Fruit fly (Drosophila melanogaster): Measurements from ENCODE around the gene CG9784.

The CG9784 gene

dm6 chrX:16637106-16637590 lies 38.1 kb upstream of the CG9784 start, which contains the start of gene Rok (continued):
- TF ChIP-seq Doc2 (GFP tag; IDR thresholded peaks at IDR 0.05) (no peak), CG11456 (GFP tag; IDR thresholded peaks at IDR 0.05) (peak; percentile 33; the same call in 1 of the 3 replicates), pzg (GFP tag; optimal IDR thresholded peaks at IDR 0.05) (peak; percentile 80), CG32772 (GFP tag; IDR thresholded peaks at IDR 0.05) (no peak), insv (GFP tag; optimal IDR thresholded peaks at IDR 0.05) (no peak), CG7963 (GFP tag; IDR thresholded peaks at IDR 0.05; ENCODE audit: partially characterized antibody) (peak; percentile 75), inv (GFP tag; IDR thresholded peaks at IDR 0.05; ENCODE audit: partially characterized antibody) (peak; percentile 81), CTCF (GFP tag; optimal IDR thresholded peaks at IDR 0.05) (peak; percentile 93), CkIIα-i1 (GFP tag; IDR thresholded peaks at IDR 0.05) (no peak), crc (GFP tag; optimal IDR thresholded peaks at IDR 0.05) (no peak), Fer3 (tag; optimal IDR thresholded peaks at IDR 0.05) (no peak), Dp (GFP tag; optimal IDR thresholded peaks at IDR 0.05) (peak; percentile 35), aop (GFP tag; IDR thresholded peaks at IDR 0.05) (no peak), Atf6 (GFP tag; IDR thresholded peaks at IDR 0.05) (no peak), amos (GFP tag; IDR thresholded peaks at IDR 0.05; ENCODE audit: partially characterized antibody) (peak; percentile 89), YL-1 (GFP tag; optimal IDR thresholded peaks at IDR 0.05) (peak; percentile 6), prd (optimal IDR thresholded peaks at IDR 0.05) (no peak), prd (GFP tag; IDR thresholded peaks at IDR 0.05) (peak; percentile 3; the same call in 1 of the 3 replicates), chn (GFP tag; optimal IDR thresholded peaks at IDR 0.05) (no peak), Aef1 (GFP tag; IDR thresholded peaks at IDR 0.05) (peak; percentile 18; the same call in 1 of the 3 replicates), MTF-1 (GFP tag; optimal IDR thresholded peaks at IDR 0.05; ENCODE audit: borderline replicate concordance) (no peak), Bgb (GFP tag; IDR thresholded peaks at IDR 0.05; ENCODE audit: partially characterized antibody) (peak; percentile 87), BtbVII (GFP tag; optimal IDR thresholded peaks at IDR 0.05) (no peak), CG11398 (GFP tag; optimal IDR thresholded peaks at IDR 0.05) (no peak), CG17361 (GFP tag; IDR thresholded peaks at IDR 0.05) (no peak), Dfd (GFP tag; optimal IDR thresholded peaks at IDR 0.05) (no peak), tna (GFP tag; IDR thresholded peaks at IDR 0.05; ENCODE audit: partially characterized antibody) (peak; percentile 58), Opbp (GFP tag; IDR thresholded peaks at IDR 0.05; ENCODE audit: partially characterized antibody) (peak; percentile 78), mam (GFP tag; optimal IDR thresholded peaks at IDR 0.05) (peak; percentile 18), btn (GFP tag; optimal IDR thresholded peaks at IDR 0.05) (no peak), sna (GFP tag; IDR thresholded peaks at IDR 0.05; ENCODE audit: partially characterized antibody) (peak; percentile 67; the same call in 1 of the 2 replicates), mld (GFP tag; IDR thresholded peaks at IDR 0.05; ENCODE audit: partially characterized antibody) (0 out of 3 replicates have a peak, but pooled peaks have one; percentile 25), Med (GFP tag) (peak; percentile 74), CG9932 (GFP tag; IDR thresholded peaks at IDR 0.05) (peak; percentile 34), CG14965 (GFP tag; optimal IDR thresholded peaks at IDR 0.05; ENCODE audit: borderline replicate concordance) (no peak), gfzf (GFP tag; optimal IDR thresholded peaks at IDR 0.05) (peak; percentile 40), NK7.1 (GFP tag; optimal IDR thresholded peaks at IDR 0.05) (no peak), ATbp (GFP tag; optimal IDR thresholded peaks at IDR 0.05) (no peak), crp (GFP tag; optimal IDR thresholded peaks at IDR 0.05) (no peak), nau (GFP tag; optimal IDR thresholded peaks at IDR 0.05) (no peak), Chrac-16 (GFP tag; optimal IDR thresholded peaks at IDR 0.05) (no peak), CG10209 (GFP tag; optimal IDR thresholded peaks at IDR 0.05) (no peak), ci (GFP tag; IDR thresholded peaks at IDR 0.05) (peak; percentile 11; the same call in 1 of the 3 replicates), CG8290 (GFP tag; optimal IDR thresholded peaks at IDR 0.05) (no peak), CG8290 (tag; optimal IDR thresholded peaks at IDR 0.05) (peak in 1 of 2 experiments; percentile 38), CG7786 (GFP tag; optimal IDR thresholded peaks at IDR 0.05) (no peak), NFAT (GFP tag; IDR thresholded peaks at IDR 0.05) (0 out of 2 replicates have a peak, but pooled peaks have one; percentile 32), CG32532 (GFP tag; IDR thresholded peaks at IDR 0.05) (no peak), Pdp1 (GFP tag; optimal IDR thresholded peaks at IDR 0.05) (peak in 1 of 2 experiments; percentile 46), CG8944 (GFP tag; optimal IDR thresholded peaks at IDR 0.05) (no peak)
